Fruit fly (Drosophila melanogaster) whole organism, wandering third instar larva: Measurements from ENCODE around the gene CG7011.

Experiments used
- Rel ChIP-seq, 2 experiments: fragments of 200-800 bp; sonication (Bioruptor generic) in 1 of 2; optimal IDR thresholded peaks; 2 replicates in 1 of 2; 3 replicates in 1 of 2; lab custom pipeline; 2016 to 2019; ENCODE audit warnings: mild to moderate bottlenecking in 2 of 2, missing biosample characterization in 2 of 2, missing genetic modification characterization in 2 of 2, moderate library complexity in 1 of 2
- psq ChIP-seq: fragments of 200-800 bp; sonication (Bioruptor generic); optimal IDR thresholded peaks from 3 replicates; lab custom pipeline; 2017; ENCODE audit warnings: missing biosample characterization, mild to moderate bottlenecking, missing genetic modification characterization, moderate library complexity
- sv ChIP-seq: fragments of 200-800 bp; sonication (Bioruptor generic); optimal IDR thresholded peaks from 3 replicates; lab custom pipeline; 2016; ENCODE audit warnings: missing biosample characterization, missing genetic modification characterization
- tai ChIP-seq: sonication (Bioruptor generic); optimal IDR thresholded peaks from 2 replicates; lab custom pipeline; 2016; ENCODE audit warnings: missing biosample characterization, missing genetic modification characterization
- woc ChIP-seq: sonication (Bioruptor generic); optimal IDR thresholded peaks from 2 replicates; lab custom pipeline; 2016; ENCODE audit warnings: missing biosample characterization, mild to moderate bottlenecking, missing genetic modification characterization

DNA sequence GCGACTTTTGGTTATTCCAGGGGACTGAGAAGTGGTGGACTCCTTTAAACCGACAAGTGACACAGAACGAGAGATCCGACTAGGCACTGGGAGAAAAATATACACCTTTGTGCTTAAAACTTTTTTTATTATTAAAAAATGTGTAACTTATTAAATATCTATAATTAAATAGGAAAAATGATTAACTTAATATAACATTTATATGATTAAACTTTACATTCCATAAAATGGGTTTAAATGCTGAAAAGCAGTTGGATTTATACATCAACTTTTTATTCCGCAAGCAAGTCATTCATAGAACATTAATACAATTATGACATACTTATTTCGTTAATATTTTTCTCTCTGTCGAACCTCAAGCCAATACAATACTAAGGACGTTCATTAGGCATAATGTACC, 10.7 kb upstream of the CG7011 start:
- TF ChIP-seq Rel (GFP tag; optimal IDR thresholded peaks at IDR 0.05; lab: Kevin White, UChicago) (no peak), Rel (tag; optimal IDR thresholded peaks at IDR 0.05; lab: Kevin White, UChicago) (no peak), tai (GFP tag; lab: Kevin White, UChicago) (no peak), psq (GFP tag; lab: Kevin White, UChicago) (peak; percentile 44), sv (GFP tag; lab: Kevin White, UChicago) (no peak), woc (GFP tag; lab: Kevin White, UChicago) (no peak)
